Worm (Caenorhabditis elegans) whole organism, L1 larva: ENCODE data around the gene Y110A2AL.7.

Experiments used
- C04F5.9 ChIP-seq: sonication (generic microtip); optimal IDR thresholded peaks from 2 replicates; lab custom pipeline; 2016; ENCODE audit warnings: missing genetic modification characterization, missing compliant biosample characterization
- C16A3.4 ChIP-seq: fragments of 150-350 bp; optimal IDR thresholded peaks from 2 replicates; lab custom pipeline; 2014; ENCODE audit warnings: missing biosample characterization, missing genetic modification characterization
- C34B4.2 ChIP-seq: sonication (generic microtip); optimal IDR thresholded peaks from 2 replicates; lab custom pipeline; 2017; ENCODE audit warnings: mild to moderate bottlenecking, missing genetic modification characterization, missing compliant biosample characterization
- Y116A8C.19 ChIP-seq: sonication (generic microtip); optimal IDR thresholded peaks from 2 replicates; lab custom pipeline; 2016; ENCODE audit warnings: missing compliant biosample characterization, missing genetic modification characterization, borderline replicate concordance
- aha-1 ChIP-seq: fragments of 150-350 bp; optimal IDR thresholded peaks from 2 replicates; lab custom pipeline; 2014; ENCODE audit warnings: missing biosample characterization, missing genetic modification characterization
- alr-1 ChIP-seq: fragments of 200-800 bp; sonication (Bioruptor generic); optimal IDR thresholded peaks from 2 replicates; lab custom pipeline; 2018; ENCODE audit warnings: borderline replicate concordance, mild to moderate bottlenecking, missing genetic modification characterization, missing compliant biosample characterization
- blmp-1 ChIP-seq: fragments of 150-350 bp; optimal IDR thresholded peaks from 2 replicates; lab custom pipeline; 2014; ENCODE audit warnings: missing biosample characterization, missing genetic modification characterization
- ceh-63 ChIP-seq: fragments of 200-800 bp; sonication (Bioruptor generic); optimal IDR thresholded peaks from 2 replicates; lab custom pipeline; 2018; ENCODE audit warnings: mild to moderate bottlenecking, missing genetic modification characterization, missing compliant biosample characterization
- ceh-8 ChIP-seq: fragments of 200-800 bp; sonication (Bioruptor generic); optimal IDR thresholded peaks from 2 replicates; lab custom pipeline; 2018; ENCODE audit warnings: mild to moderate bottlenecking, missing genetic modification characterization, moderate library complexity, missing compliant biosample characterization
- ceh-82 ChIP-seq, 3 experiments: fragments of 150-350 bp in 1 of 3; sonication (generic microtip) in 2 of 3; optimal IDR thresholded peaks; 2 replicates each; lab custom pipeline; 2014 to 2017; ENCODE audit warnings: missing biosample characterization in 3 of 3, missing genetic modification characterization in 3 of 3
- dpl-1 ChIP-seq, 3 experiments: fragments of 150-350 bp in 2 of 3; sonication (generic microtip) in 1 of 3; optimal IDR thresholded peaks; 2 replicates each; lab custom pipeline; 2014 to 2017; ENCODE audit warnings: missing biosample characterization in 3 of 3, missing genetic modification characterization in 3 of 3, missing genetic modification reagents in 3 of 3
- efl-1 ChIP-seq, 4 experiments: fragments of 150-350 bp; optimal IDR thresholded peaks in 3 of 4; peaks in 1 of 4; 1 replicate in 1 of 4; 2 replicates in 3 of 4; lab custom pipeline; 2014; ENCODE audit warnings: missing biosample characterization in 2 of 4, missing genetic modification characterization in 2 of 4, missing genetic modification reagents in 2 of 4
- efl-3 ChIP-seq: fragments of 200-800 bp; sonication (Bioruptor generic); optimal IDR thresholded peaks from 2 replicates; lab custom pipeline; 2018; ENCODE audit warnings: mild to moderate bottlenecking, missing genetic modification characterization, missing compliant biosample characterization
- elt-2 ChIP-seq: sonication (generic microtip); optimal IDR thresholded peaks from 2 replicates; lab custom pipeline; 2016; ENCODE audit warnings: missing genetic modification characterization, mild to moderate bottlenecking, inconsistent platforms, missing compliant biosample characterization, missing genetic modification reagents
- elt-3 ChIP-seq, 6 experiments: fragments of 150-350 bp in 1 of 6; sonication (generic microtip); optimal IDR thresholded peaks; 2 replicates each; lab custom pipeline; 2017 to 2018; ENCODE audit warnings: missing biosample characterization in 6 of 6, missing genetic modification characterization in 6 of 6, inconsistent platforms in 1 of 6
- fkh-10 ChIP-seq: sonication (generic microtip); optimal IDR thresholded peaks from 2 replicates; lab custom pipeline; 2017; ENCODE audit warnings: missing biosample characterization, missing genetic modification reagents, missing genetic modification characterization
- hlh-4 ChIP-seq: sonication (generic microtip); optimal IDR thresholded peaks from 2 replicates; lab custom pipeline; 2016; ENCODE audit warnings: mild to moderate bottlenecking, missing genetic modification characterization, missing compliant biosample characterization
- irx-1 ChIP-seq: sonication (generic microtip); optimal IDR thresholded peaks from 2 replicates; lab custom pipeline; 2016; ENCODE audit warnings: missing genetic modification characterization, missing compliant biosample characterization
- lin-13 ChIP-seq: fragments of 150-350 bp; optimal IDR thresholded peaks from 2 replicates; lab custom pipeline; 2014; ENCODE audit warnings: missing biosample characterization, missing genetic modification reagents, missing genetic modification characterization
- lin-14 ChIP-seq: fragments of 200-800 bp; sonication (Bioruptor generic); optimal IDR thresholded peaks from 2 replicates; lab custom pipeline; 2018; ENCODE audit warnings: mild to moderate bottlenecking, missing genetic modification characterization, moderate library complexity, missing compliant biosample characterization
- lin-15B ChIP-seq: fragments of 150-350 bp; sonication (generic microtip); optimal IDR thresholded peaks from 3 replicates; lab custom pipeline; 2014; ENCODE audit warnings: missing biosample characterization, missing genetic modification characterization
- lin-35 ChIP-seq, 2 experiments: fragments of 150-350 bp; optimal IDR thresholded peaks; 2 replicates each; lab custom pipeline; 2014; ENCODE audit warnings: missing biosample characterization in 2 of 2, missing genetic modification characterization in 2 of 2, missing genetic modification reagents in 2 of 2
- lin-39 ChIP-seq: fragments of 150-350 bp; optimal IDR thresholded peaks from 2 replicates; lab custom pipeline; 2014; ENCODE audit warnings: missing biosample characterization, missing genetic modification reagents, missing genetic modification characterization
- lsy-2 ChIP-seq, 2 experiments: fragments of 150-350 bp; optimal IDR thresholded peaks; 2 replicates each; lab custom pipeline; 2014; ENCODE audit warnings: missing biosample characterization in 2 of 2, missing genetic modification characterization in 2 of 2
- mab-9 ChIP-seq: fragments of 200-800 bp; sonication (Bioruptor generic); IDR thresholded peaks from 2 replicates; pipeline ENCODE4 v1.3.6; 2022; ENCODE audit warnings: missing genetic modification reagents, missing genetic modification characterization, missing compliant biosample characterization
- mef-2 ChIP-seq: fragments of 150-350 bp; optimal IDR thresholded peaks from 2 replicates; lab custom pipeline; 2014; ENCODE audit warnings: missing biosample characterization, missing genetic modification characterization
- mep-1 ChIP-seq: fragments of 150-350 bp; optimal IDR thresholded peaks from 2 replicates; lab custom pipeline; 2014; ENCODE audit warnings: missing biosample characterization, missing genetic modification characterization
- nhr-11 ChIP-seq: fragments of 150-350 bp; optimal IDR thresholded peaks from 2 replicates; lab custom pipeline; 2014; ENCODE audit warnings: missing biosample characterization, missing genetic modification characterization
- nhr-12 ChIP-seq: sonication (generic microtip); optimal IDR thresholded peaks from 2 replicates; lab custom pipeline; 2017; ENCODE audit warnings: missing biosample characterization, missing genetic modification characterization
- nhr-20 ChIP-seq: sonication (generic microtip); optimal IDR thresholded peaks from 2 replicates; lab custom pipeline; 2016; ENCODE audit warnings: mild to moderate bottlenecking, missing genetic modification characterization, missing compliant biosample characterization
- nhr-237 ChIP-seq: fragments of 150-350 bp; optimal IDR thresholded peaks from 2 replicates; lab custom pipeline; 2014; ENCODE audit warnings: missing biosample characterization, missing genetic modification characterization
- nhr-28 ChIP-seq: fragments of 150-350 bp; optimal IDR thresholded peaks from 2 replicates; lab custom pipeline; 2014; ENCODE audit warnings: missing biosample characterization, missing genetic modification characterization
- nhr-47 ChIP-seq: sonication (generic microtip); optimal IDR thresholded peaks from 2 replicates; lab custom pipeline; 2016; ENCODE audit warnings: mild to moderate bottlenecking, missing genetic modification characterization, moderate library complexity, missing compliant biosample characterization
- nhr-71 ChIP-seq: sonication (generic microtip); optimal IDR thresholded peaks from 2 replicates; lab custom pipeline; 2016; ENCODE audit warnings: mild to moderate bottlenecking, missing genetic modification characterization, moderate library complexity, missing compliant biosample characterization
- nhr-77 ChIP-seq: fragments of 150-350 bp; optimal IDR thresholded peaks from 2 replicates; lab custom pipeline; 2014; ENCODE audit warnings: missing biosample characterization, missing genetic modification characterization
- nhr-84 ChIP-seq: sonication (generic microtip); optimal IDR thresholded peaks from 2 replicates; lab custom pipeline; 2017; ENCODE audit warnings: missing biosample characterization, missing genetic modification characterization
- nhr-85 ChIP-seq: sonication (generic microtip); peaks from one replicate; lab custom pipeline; 2016; ENCODE audit warnings: missing genetic modification characterization, inconsistent platforms, missing compliant biosample characterization
- nhr-90 ChIP-seq: sonication (generic microtip); optimal IDR thresholded peaks from 2 replicates; lab custom pipeline; 2016; ENCODE audit warnings: mild to moderate bottlenecking, missing genetic modification characterization, missing compliant biosample characterization; ENCODE audit not compliant: poor library complexity
- pag-3 ChIP-seq: sonication (generic microtip); optimal IDR thresholded peaks from 2 replicates; lab custom pipeline; 2017; ENCODE audit warnings: missing genetic modification characterization, mild to moderate bottlenecking, missing compliant biosample characterization, antibody characterized with exemption, borderline replicate concordance; ENCODE audit not compliant: insufficient read depth
- pax-3 ChIP-seq: fragments of 200-800 bp; sonication (Bioruptor generic); optimal IDR thresholded peaks from 2 replicates; lab custom pipeline; 2018; ENCODE audit warnings: mild to moderate bottlenecking, missing genetic modification characterization, moderate library complexity, missing compliant biosample characterization
- pqm-1 ChIP-seq: sonication (generic microtip); optimal IDR thresholded peaks from 3 replicates; lab custom pipeline; 2017; ENCODE audit warnings: missing biosample characterization, missing genetic modification characterization
- rnt-1 ChIP-seq: sonication (generic microtip); optimal IDR thresholded peaks from 2 replicates; lab custom pipeline; 2016; ENCODE audit warnings: mild to moderate bottlenecking, missing genetic modification characterization, moderate library complexity, missing compliant biosample characterization
- snpc-4 ChIP-seq: fragments of 150-350 bp; optimal IDR thresholded peaks from 2 replicates; lab custom pipeline; 2014; ENCODE audit warnings: missing biosample characterization, missing genetic modification characterization
- snu-23 ChIP-seq: sonication (generic microtip); optimal IDR thresholded peaks from 2 replicates; lab custom pipeline; 2016; ENCODE audit warnings: missing genetic modification characterization, missing compliant biosample characterization
- sox-4 ChIP-seq: sonication (generic microtip); optimal IDR thresholded peaks from 2 replicates; lab custom pipeline; 2016; ENCODE audit warnings: missing genetic modification characterization, missing compliant biosample characterization
- swsn-7 ChIP-seq: sonication (generic microtip); optimal IDR thresholded peaks from 2 replicates; lab custom pipeline; 2016; ENCODE audit warnings: missing genetic modification characterization, missing compliant biosample characterization
- tbx-2 ChIP-seq: sonication (generic microtip); optimal IDR thresholded peaks from 2 replicates; lab custom pipeline; 2016; ENCODE audit warnings: missing genetic modification characterization, missing compliant biosample characterization
- tlp-1 ChIP-seq: fragments of 150-350 bp; optimal IDR thresholded peaks from 2 replicates; lab custom pipeline; 2014; ENCODE audit warnings: missing biosample characterization, missing genetic modification characterization
- unc-30 ChIP-seq: sonication (generic microtip); optimal IDR thresholded peaks from 2 replicates; lab custom pipeline; 2017; ENCODE audit warnings: missing biosample characterization, missing genetic modification characterization
- unc-98 ChIP-seq: fragments of 200-800 bp; sonication (Bioruptor generic); IDR thresholded peaks from 2 replicates; pipeline ENCODE4 v1.3.6; 2022; ENCODE audit warnings: missing genetic modification characterization, missing compliant biosample characterization
- xbp-1 ChIP-seq: sonication (generic microtip); optimal IDR thresholded peaks from 2 replicates; lab custom pipeline; 2016; ENCODE audit warnings: missing genetic modification characterization, missing compliant biosample characterization
- ztf-4 ChIP-seq: fragments of 150-350 bp; optimal IDR thresholded peaks from 2 replicates; lab custom pipeline; 2014; ENCODE audit warnings: missing biosample characterization, missing genetic modification characterization

Gene Y110A2AL.7

DNA sequence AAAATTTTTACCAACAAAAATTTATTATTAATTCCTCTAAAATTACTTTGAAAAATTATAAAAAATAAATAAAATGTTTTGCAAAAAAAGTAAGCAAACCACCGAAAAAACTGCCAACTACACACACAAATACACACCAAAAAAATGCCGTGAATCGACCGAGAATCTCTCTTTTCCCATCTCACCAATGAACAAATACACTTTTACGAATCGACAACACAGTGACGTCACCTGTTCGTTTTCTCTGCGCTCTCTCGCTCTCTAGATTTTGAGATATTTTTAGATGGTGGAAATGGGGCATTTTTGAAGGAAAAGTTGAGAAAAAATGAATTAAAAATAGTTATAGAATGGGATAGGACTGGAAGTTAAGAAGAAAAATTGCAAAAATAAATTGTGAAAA lies 10.9 kb downstream of the Y110A2AL.7 start:
- TF ChIP-seq lsy-2 (tag; optimal IDR thresholded peaks at IDR 0.05; lab: Kevin White, UChicago): peak; percentile 40 to 54
- peak; percentile 52 for TF ChIP-seq blmp-1 (tag; lab: Kevin White, UChicago)
- TF ChIP-seq fkh-10 (GFP tag; lab: Kevin White, UChicago): no peak
- TF ChIP-seq lin-15B (tag; lab: Kevin White, UChicago): no peak
- peak; percentile 10 for TF ChIP-seq swsn-7
- peak; percentile 77 for TF ChIP-seq lin-14 (GFP tag; lab: Kevin White, UChicago)
- TF ChIP-seq unc-98 (GFP tag; lab: Robert Waterston, UW): no peak
- peak; percentile 52 for TF ChIP-seq nhr-71
- TF ChIP-seq mep-1 (tag; lab: Kevin White, UChicago): peak; percentile 48
- peak in 1 of 6 experiments; percentile 38 for TF ChIP-seq elt-3 (tag; optimal IDR thresholded peaks at IDR 0.05; lab: Kevin White, UChicago)
- TF ChIP-seq sox-4 (tag; lab: Kevin White, UChicago): no peak
- peak; percentile 44 for TF ChIP-seq nhr-20 (tag; lab: Kevin White, UChicago)
- no peak for TF ChIP-seq pqm-1 (tag; lab: Kevin White, UChicago)
- TF ChIP-seq pax-3 (tag; lab: Kevin White, UChicago): no peak
- TF ChIP-seq ceh-63 (GFP tag; lab: Kevin White, UChicago): no peak
- TF ChIP-seq nhr-28: no peak
- no peak for TF ChIP-seq lin-13 (GFP tag; lab: Kevin White, UChicago)
- TF ChIP-seq nhr-77 (tag; lab: Kevin White, UChicago): peak; percentile 9
- peak; percentile 61 for TF ChIP-seq nhr-85 (tag; lab: Kevin White, UChicago)
- TF ChIP-seq C16A3.4: no peak
- peak; percentile 28 for TF ChIP-seq tbx-2
- TF ChIP-seq unc-30 (tag; lab: Kevin White, UChicago): no peak
- no peak for TF ChIP-seq nhr-47
- no peak for TF ChIP-seq snpc-4 (tag; lab: Kevin White, UChicago)
- TF ChIP-seq nhr-12 (tag; lab: Kevin White, UChicago): no peak
- peak; percentile 33 for TF ChIP-seq snu-23
- TF ChIP-seq nhr-11 (tag; lab: Kevin White, UChicago): no peak
- no peak for TF ChIP-seq mab-9 (GFP tag; lab: Robert Waterston, UW)
- TF ChIP-seq C04F5.9 (tag; lab: Kevin White, UChicago): no peak
- TF ChIP-seq irx-1 (tag; lab: Kevin White, UChicago): no peak
- TF ChIP-seq lin-39 (tag; lab: Kevin White, UChicago): no peak
- no peak for TF ChIP-seq pag-3 (tag; lab: Kevin White, UChicago)
- TF ChIP-seq ceh-8: no peak
- peak; percentile 6 for TF ChIP-seq nhr-90 (tag; lab: Kevin White, UChicago)
- TF ChIP-seq nhr-84 (tag; lab: Kevin White, UChicago): no peak
- no peak for TF ChIP-seq efl-3
- no peak for TF ChIP-seq alr-1
- no peak for TF ChIP-seq tlp-1
- TF ChIP-seq rnt-1: peak; percentile 41
- TF ChIP-seq ztf-4 (tag; lab: Kevin White, UChicago): no peak
- peak in 1 of 3 experiments; percentile 6 for TF ChIP-seq ceh-82 (tag; optimal IDR thresholded peaks at IDR 0.05; lab: Kevin White, UChicago)
- TF ChIP-seq nhr-237 (tag; lab: Kevin White, UChicago): no peak
- peak in 1 of 2 experiments; percentile 37 for TF ChIP-seq lin-35 (GFP tag; optimal IDR thresholded peaks at IDR 0.05; lab: Kevin White, UChicago)
- no peak for TF ChIP-seq hlh-4 (tag; lab: Kevin White, UChicago)
- TF ChIP-seq elt-2 (tag; lab: Kevin White, UChicago): no peak
- TF ChIP-seq aha-1 (tag; lab: Kevin White, UChicago): no peak
- TF ChIP-seq C34B4.2 (tag; lab: Kevin White, UChicago): no peak
- no peak for TF ChIP-seq Y116A8C.19
- TF ChIP-seq mef-2: peak; percentile 43
- TF ChIP-seq xbp-1 (tag; lab: Kevin White, UChicago): peak; percentile 7
- peak; percentile 13 to 36 for TF ChIP-seq efl-1 (optimal IDR thresholded peaks at IDR 0.05; lab: Kevin White, UChicago)
- TF ChIP-seq efl-1 (GFP tag; optimal IDR thresholded peaks at IDR 0.05 in 1 of 2; lab: Kevin White, UChicago): no peak
- TF ChIP-seq dpl-1 (GFP tag; optimal IDR thresholded peaks at IDR 0.05; lab: Kevin White, UChicago): peak in 2 of 3 experiments; percentile 10 to 15
